Worm (Caenorhabditis elegans) whole organism, early embryonic: ENCODE measurements around the gene gst-4.

ENCODE experiments used
- B0310.2 ChIP-seq: sonication (generic microtip); optimal IDR thresholded peaks from 2 replicates; lab custom pipeline; 2016; ENCODE audit warnings: mild to moderate bottlenecking, missing genetic modification characterization, missing compliant biosample characterization
- F13C5.2 ChIP-seq: sonication (generic microtip); optimal IDR thresholded peaks from 2 replicates; lab custom pipeline; 2017; ENCODE audit warnings: mild to moderate bottlenecking, missing genetic modification characterization, inconsistent platforms, missing compliant biosample characterization
- aly-1 ChIP-seq: sonication (generic microtip); optimal IDR thresholded peaks from 2 replicates; lab custom pipeline; 2016; ENCODE audit warnings: missing genetic modification characterization, missing compliant biosample characterization
- ama-1 ChIP-seq: fragments of 150-350 bp; optimal IDR thresholded peaks from 2 replicates; lab custom pipeline; 2014
- ceh-13 ChIP-seq: fragments of 200-800 bp; sonication (Bioruptor generic); optimal IDR thresholded peaks from 2 replicates; lab custom pipeline; 2018; ENCODE audit warnings: mild to moderate bottlenecking, missing genetic modification characterization, missing compliant biosample characterization
- ceh-36 ChIP-seq: sonication (generic microtip); optimal IDR thresholded peaks from 2 replicates; lab custom pipeline; 2016; ENCODE audit warnings: missing genetic modification characterization, inconsistent platforms, missing compliant biosample characterization
- ets-7 ChIP-seq: sonication (generic microtip); optimal IDR thresholded peaks from 2 replicates; lab custom pipeline; 2016; ENCODE audit warnings: missing genotype, missing genetic modification characterization, missing compliant biosample characterization
- hmg-4 ChIP-seq: fragments of 200-800 bp; sonication (Bioruptor generic); optimal IDR thresholded peaks from 2 replicates; lab custom pipeline; 2018; ENCODE audit warnings: mild to moderate bottlenecking, missing genetic modification characterization, missing compliant biosample characterization
- hnd-1 ChIP-seq: sonication (generic microtip); optimal IDR thresholded peaks from 2 replicates; lab custom pipeline; 2016; ENCODE audit warnings: missing genetic modification characterization, missing compliant biosample characterization
- scrt-1 ChIP-seq: fragments of 200-800 bp; sonication (Bioruptor generic); IDR thresholded peaks from 2 replicates; pipeline ENCODE4 v1.3.6; 2022; ENCODE audit warnings: missing genetic modification characterization, missing compliant biosample characterization
- sea-1 ChIP-seq: fragments of 200-800 bp; sonication (Bioruptor generic); conservative IDR thresholded peaks from 2 replicates; pipeline ENCODE4 v1.3.6; 2022; ENCODE audit warnings: missing genetic modification characterization, missing compliant biosample characterization
- tbx-37 ChIP-seq: fragments of 200-800 bp; sonication (Bioruptor generic); conservative IDR thresholded peaks from 2 replicates; pipeline ENCODE4 v1.3.6; 2022; ENCODE audit warnings: missing genetic modification reagents, missing genetic modification characterization, missing compliant biosample characterization
- tra-4 ChIP-seq: sonication (generic microtip); optimal IDR thresholded peaks from 2 replicates; lab custom pipeline; 2017; ENCODE audit warnings: missing genetic modification characterization, missing compliant biosample characterization

- TF ChIP-seq ama-1: no peak
- no peak for TF ChIP-seq hnd-1 (tag; lab: Kevin White, UChicago)
- TF ChIP-seq sea-1: no peak
- no peak for TF ChIP-seq F13C5.2 (tag; lab: Kevin White, UChicago)
- no peak for TF ChIP-seq ets-7 (tag; lab: Kevin White, UChicago)
- no peak for TF ChIP-seq tbx-37
- no peak for TF ChIP-seq ceh-13 (GFP tag; lab: Kevin White, UChicago)
- TF ChIP-seq ceh-36 (tag; lab: Kevin White, UChicago): no peak
- no peak for TF ChIP-seq B0310.2 (tag; lab: Kevin White, UChicago)
- TF ChIP-seq tra-4 (tag; lab: Kevin White, UChicago): no peak
- no peak for TF ChIP-seq aly-1 (tag; lab: Kevin White, UChicago)
- TF ChIP-seq scrt-1 (GFP tag; lab: Robert Waterston, UW): no peak
- TF ChIP-seq hmg-4 (GFP tag; lab: Kevin White, UChicago): no peak
Observed at ce11 chrIV:10128906-10129386, 13.1 kb upstream of the gst-4 start, which contains the start of the genes gtbp-1 and K08F4.3.
